Fruit fly (Drosophila melanogaster) whole organism, embryonic: ENCODE results near the gene udt.

Source experiments
- CG10267 ChIP-seq: fragments of 200-800 bp; sonication (Bioruptor generic); optimal IDR thresholded peaks from 2 replicates; lab custom pipeline; 2018; ENCODE audit warnings: missing biosample characterization, mild to moderate bottlenecking, missing genetic modification characterization, moderate library complexity
- CG10654 ChIP-seq: fragments of 200-800 bp; sonication (Bioruptor generic); optimal IDR thresholded peaks from 2 replicates; lab custom pipeline; 2016; ENCODE audit warnings: missing biosample characterization, missing genetic modification characterization
- CG11504 ChIP-seq: fragments of 200-800 bp; sonication (Bioruptor generic); optimal IDR thresholded peaks from 3 replicates; lab custom pipeline; 2019; ENCODE audit warnings: missing biosample characterization, mild to moderate bottlenecking, missing genetic modification characterization, moderate library complexity
- CG12391 ChIP-seq: fragments of 200-800 bp; sonication (Bioruptor generic); optimal IDR thresholded peaks from 3 replicates; lab custom pipeline; 2018; ENCODE audit warnings: missing biosample characterization, mild to moderate bottlenecking, missing genetic modification characterization, moderate library complexity
- CG12659 ChIP-seq: fragments of 200-800 bp; sonication (Bioruptor generic); optimal IDR thresholded peaks from 3 replicates; lab custom pipeline; 2017; ENCODE audit warnings: mild to moderate bottlenecking, missing biosample characterization, missing genetic modification reagents, missing genetic modification characterization
- CG13123 ChIP-seq: fragments of 200-800 bp; sonication (Bioruptor generic); optimal IDR thresholded peaks from 2 replicates; lab custom pipeline; 2016; ENCODE audit warnings: missing biosample characterization, missing genetic modification characterization
- CG13775 ChIP-seq: fragments of 200-800 bp; sonication (Bioruptor generic); optimal IDR thresholded peaks from 3 replicates; lab custom pipeline; 2017; ENCODE audit warnings: missing biosample characterization, mild to moderate bottlenecking, missing genetic modification characterization
- CG17359 ChIP-seq: fragments of 200-800 bp; sonication (Bioruptor generic); optimal IDR thresholded peaks from 3 replicates; lab custom pipeline; 2018; ENCODE audit warnings: missing biosample characterization, mild to moderate bottlenecking, missing genetic modification characterization, moderate library complexity
- CG18619 ChIP-seq: fragments of 200-800 bp; sonication (Bioruptor generic); optimal IDR thresholded peaks from 3 replicates; lab custom pipeline; 2017; ENCODE audit warnings: missing biosample characterization, mild to moderate bottlenecking, missing genetic modification characterization
- CG30020 ChIP-seq: fragments of 200-800 bp; optimal IDR thresholded peaks from 2 replicates; lab custom pipeline; 2019; ENCODE audit warnings: missing biosample characterization, mild to moderate bottlenecking, missing genetic modification characterization, moderate library complexity
- CG31441 ChIP-seq: fragments of 200-800 bp; sonication (Bioruptor generic); IDR thresholded peaks from 2 replicates; pipeline ENCODE4 v1.3.6; 2022; ENCODE audit warnings: missing biosample characterization, missing genetic modification characterization
- CG32772 ChIP-seq: fragments of 200-800 bp; sonication (Bioruptor generic); IDR thresholded peaks from 2 replicates; pipeline ENCODE4 v1.3.6; 2022; ENCODE audit warnings: missing biosample characterization, missing genetic modification characterization
- CG4404 ChIP-seq: fragments of 200-800 bp; sonication (Bioruptor generic); IDR thresholded peaks from 2 replicates; pipeline ENCODE4 v1.3.6; 2022; ENCODE audit warnings: missing biosample characterization, missing genetic modification characterization
- CG4854 ChIP-seq: fragments of 200-800 bp; sonication (Bioruptor generic); optimal IDR thresholded peaks from 2 replicates; lab custom pipeline; 2016; ENCODE audit warnings: missing biosample characterization, missing genetic modification characterization, inconsistent platforms
- CG5180 ChIP-seq: fragments of 200-800 bp; sonication (Bioruptor generic); optimal IDR thresholded peaks from 3 replicates; lab custom pipeline; 2017; ENCODE audit warnings: missing biosample characterization, missing genetic modification characterization, mild to moderate bottlenecking, moderate library complexity, missing genetic modification reagents
- CG6854 ChIP-seq: fragments of 200-800 bp; sonication (Bioruptor generic); optimal IDR thresholded peaks from 3 replicates; lab custom pipeline; 2017; ENCODE audit warnings: missing biosample characterization, mild to moderate bottlenecking, missing genetic modification characterization
- Dbx ChIP-seq: fragments of 200-800 bp; sonication (Bioruptor generic); IDR thresholded peaks from 3 replicates; pipeline ENCODE4 v1.3.6; 2022; ENCODE audit warnings: missing biosample characterization, missing genetic modification characterization
- Dip3 ChIP-seq: fragments of 200-800 bp; sonication (Bioruptor generic); optimal IDR thresholded peaks from 3 replicates; lab custom pipeline; 2016; ENCODE audit warnings: missing biosample characterization, missing genetic modification characterization
- E2f1 ChIP-seq: fragments of 200-800 bp; sonication (Bioruptor generic); IDR thresholded peaks from 2 replicates; pipeline ENCODE4 v1.3.6; 2022; ENCODE audit warnings: missing biosample characterization, missing genetic modification characterization
- Eip74EF ChIP-seq, 2 experiments: fragments of 200-800 bp in 1 of 2; fragments of >200 bp in 1 of 2; sonication (Bioruptor generic) in 1 of 2; optimal IDR thresholded peaks; 2 replicates each; lab custom pipeline; 2017 to 2019; ENCODE audit warnings: missing biosample characterization in 2 of 2, missing genetic modification characterization in 2 of 2, mild to moderate bottlenecking in 1 of 2, moderate library complexity in 1 of 2
- GATAe ChIP-seq: fragments of 200-800 bp; sonication (Bioruptor generic); conservative IDR thresholded peaks from 2 replicates; pipeline ENCODE4 v1.3.6; 2022; ENCODE audit warnings: missing biosample characterization, missing genetic modification characterization
- H15 ChIP-seq: fragments of 200-800 bp; sonication (Bioruptor generic); IDR thresholded peaks from 3 replicates; pipeline ENCODE4 v1.3.6; 2022; ENCODE audit warnings: missing biosample characterization, missing genetic modification characterization
- Hey ChIP-seq: fragments of 200-800 bp; sonication (Bioruptor generic); optimal IDR thresholded peaks from 3 replicates; lab custom pipeline; 2018; ENCODE audit warnings: missing biosample characterization, mild to moderate bottlenecking, missing genetic modification characterization
- Hsf ChIP-seq: fragments of 200-800 bp; sonication (Bioruptor generic); optimal IDR thresholded peaks from 3 replicates; lab custom pipeline; 2016; ENCODE audit warnings: missing biosample characterization, missing genetic modification characterization
- Oaz ChIP-seq: fragments of 200-800 bp; sonication (Bioruptor generic); IDR thresholded peaks from 2 replicates; pipeline ENCODE4 v1.3.6; 2022; ENCODE audit warnings: missing biosample characterization, missing genetic modification characterization
- Pdp1 ChIP-seq, 2 experiments: fragments of 200-800 bp; sonication (Bioruptor generic); optimal IDR thresholded peaks; 3 replicates each; lab custom pipeline; 2016; ENCODE audit warnings: missing biosample characterization in 2 of 2, missing genetic modification characterization in 2 of 2, mild to moderate bottlenecking in 1 of 2, moderate library complexity in 1 of 2
- Ravus ChIP-seq: fragments of 200-800 bp; sonication (Bioruptor generic); IDR thresholded peaks from 2 replicates; pipeline ENCODE4 v1.3.6; 2022; ENCODE audit warnings: missing biosample characterization, missing genetic modification characterization
- cad ChIP-seq: fragments of >200 bp; optimal IDR thresholded peaks from 2 replicates; lab custom pipeline; 2017; ENCODE audit warnings: missing biosample characterization, missing genetic modification characterization
- ci ChIP-seq: fragments of 200-800 bp; sonication (Bioruptor generic); IDR thresholded peaks from 3 replicates; pipeline ENCODE4 v1.3.6; 2022; ENCODE audit warnings: missing biosample characterization, missing genetic modification characterization
- dan ChIP-seq: fragments of 200-800 bp; sonication (Bioruptor generic); IDR thresholded peaks from 2 replicates; pipeline ENCODE4 v1.3.6; 2022; ENCODE audit warnings: missing biosample characterization, missing genetic modification characterization
- dm ChIP-seq: fragments of 200-800 bp; sonication (Bioruptor generic); optimal IDR thresholded peaks from 3 replicates; lab custom pipeline; 2016; ENCODE audit warnings: missing biosample characterization, missing genetic modification characterization
- dmrt11E ChIP-seq: fragments of 200-800 bp; sonication (Bioruptor generic); optimal IDR thresholded peaks from 3 replicates; lab custom pipeline; 2018; ENCODE audit warnings: missing biosample characterization, mild to moderate bottlenecking, missing genetic modification characterization, moderate library complexity
- dysf ChIP-seq: fragments of 200-800 bp; sonication (Bioruptor generic); IDR thresholded peaks from 3 replicates; pipeline ENCODE4 v1.3.6; 2022; ENCODE audit warnings: missing biosample characterization, missing genetic modification characterization
- exex ChIP-seq: fragments of 200-800 bp; sonication (Bioruptor generic); optimal IDR thresholded peaks from 4 replicates; lab custom pipeline; 2018; ENCODE audit warnings: missing biosample characterization, mild to moderate bottlenecking, missing genetic modification characterization, moderate library complexity
- fd3F ChIP-seq: fragments of 200-800 bp; sonication (Bioruptor generic); optimal IDR thresholded peaks from 2 replicates; lab custom pipeline; 2018; ENCODE audit warnings: missing biosample characterization, mild to moderate bottlenecking, missing genetic modification characterization, moderate library complexity
- gem ChIP-seq: fragments of 200-800 bp; sonication (Bioruptor generic); optimal IDR thresholded peaks from 2 replicates; lab custom pipeline; 2019; ENCODE audit warnings: missing biosample characterization, mild to moderate bottlenecking, missing genetic modification characterization, moderate library complexity
- gfzf ChIP-seq: fragments of 200-800 bp; sonication (Bioruptor generic); optimal IDR thresholded peaks from 2 replicates; lab custom pipeline; 2016; ENCODE audit warnings: missing biosample characterization, mild to moderate bottlenecking, missing genetic modification characterization, moderate library complexity
- grn ChIP-seq: fragments of 200-800 bp; sonication (Bioruptor generic); optimal IDR thresholded peaks from 3 replicates; lab custom pipeline; 2017; ENCODE audit warnings: missing biosample characterization, missing genetic modification characterization
- lilli ChIP-seq: fragments of 200-800 bp; sonication (Bioruptor generic); optimal IDR thresholded peaks from 3 replicates; lab custom pipeline; 2016; ENCODE audit warnings: missing biosample characterization, missing genetic modification characterization
- odd ChIP-seq: fragments of 200-800 bp; sonication (Bioruptor generic); optimal IDR thresholded peaks from 2 replicates; lab custom pipeline; 2017; ENCODE audit warnings: missing biosample characterization, mild to moderate bottlenecking, missing genetic modification characterization
- pfk ChIP-seq: fragments of 200-800 bp; sonication (Bioruptor generic); optimal IDR thresholded peaks from 2 replicates; lab custom pipeline; 2018; ENCODE audit warnings: missing biosample characterization, mild to moderate bottlenecking, missing genetic modification characterization, moderate library complexity
- sens ChIP-seq: fragments of 200-800 bp; sonication (Bioruptor generic); peaks from one replicate; lab custom pipeline; 2016; ENCODE audit warnings: missing biosample characterization, missing genetic modification characterization
- slbo ChIP-seq: fragments of 200-800 bp; sonication (Bioruptor generic); IDR thresholded peaks from 2 replicates; pipeline ENCODE4 v1.3.6; 2022; ENCODE audit warnings: missing biosample characterization, missing genetic modification characterization
- sug ChIP-seq: fragments of 200-800 bp; optimal IDR thresholded peaks from 2 replicates; lab custom pipeline; 2019; ENCODE audit warnings: missing biosample characterization, mild to moderate bottlenecking, missing genetic modification characterization, moderate library complexity
- tgo ChIP-seq: fragments of 200-800 bp; sonication (Bioruptor generic); IDR thresholded peaks from 3 replicates; pipeline ENCODE4 v1.3.6; 2022; ENCODE audit warnings: missing biosample characterization, missing genetic modification characterization
- toy ChIP-seq: fragments of 200-800 bp; sonication (Bioruptor generic); IDR thresholded peaks from 2 replicates; pipeline ENCODE4 v1.3.6; 2022; ENCODE audit warnings: missing biosample characterization, missing genetic modification characterization
- tx ChIP-seq: fragments of 200-800 bp; sonication (Bioruptor generic); optimal IDR thresholded peaks from 2 replicates; lab custom pipeline; 2016; ENCODE audit warnings: missing biosample characterization, missing genetic modification characterization
- wdn ChIP-seq: fragments of 200-800 bp; sonication (Bioruptor generic); IDR thresholded peaks from 2 replicates; pipeline ENCODE4 v1.3.6; 2022; ENCODE audit warnings: missing biosample characterization, missing genetic modification characterization

udt gene

DNA sequence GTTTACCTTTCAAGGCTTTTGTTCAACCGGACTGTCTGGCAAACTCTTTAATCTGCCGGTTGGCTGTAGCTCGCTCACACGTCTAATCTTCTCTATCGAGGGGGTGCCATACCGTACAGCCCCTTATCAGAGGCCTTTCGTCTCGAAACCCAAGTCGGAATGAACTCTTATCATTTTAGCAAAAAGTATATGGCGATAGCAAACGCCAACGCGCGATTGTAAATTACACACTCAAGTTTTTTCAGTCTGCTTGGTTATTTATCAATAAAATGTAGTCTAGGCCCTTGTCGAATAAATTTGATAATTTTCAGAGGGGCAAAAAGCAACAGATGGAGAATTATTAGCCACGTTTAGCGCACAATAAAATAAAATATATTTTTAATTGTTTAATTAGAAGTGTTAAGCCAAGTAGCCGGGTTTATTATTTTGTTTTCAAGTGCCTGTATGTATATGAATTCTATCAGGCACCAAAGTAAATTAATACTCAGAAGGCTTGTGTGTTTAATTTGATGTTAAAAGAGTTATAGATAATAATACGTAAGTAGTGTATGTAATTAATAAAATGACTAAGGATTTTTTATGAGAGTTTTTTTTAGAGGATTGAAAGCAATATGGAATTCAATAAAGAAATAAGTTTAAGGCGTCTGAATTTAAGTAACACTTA, 38.1 kb downstream of the udt start (continued):
- TF ChIP-seq H15 (no peak), CG18619 (no peak)

DNA sequence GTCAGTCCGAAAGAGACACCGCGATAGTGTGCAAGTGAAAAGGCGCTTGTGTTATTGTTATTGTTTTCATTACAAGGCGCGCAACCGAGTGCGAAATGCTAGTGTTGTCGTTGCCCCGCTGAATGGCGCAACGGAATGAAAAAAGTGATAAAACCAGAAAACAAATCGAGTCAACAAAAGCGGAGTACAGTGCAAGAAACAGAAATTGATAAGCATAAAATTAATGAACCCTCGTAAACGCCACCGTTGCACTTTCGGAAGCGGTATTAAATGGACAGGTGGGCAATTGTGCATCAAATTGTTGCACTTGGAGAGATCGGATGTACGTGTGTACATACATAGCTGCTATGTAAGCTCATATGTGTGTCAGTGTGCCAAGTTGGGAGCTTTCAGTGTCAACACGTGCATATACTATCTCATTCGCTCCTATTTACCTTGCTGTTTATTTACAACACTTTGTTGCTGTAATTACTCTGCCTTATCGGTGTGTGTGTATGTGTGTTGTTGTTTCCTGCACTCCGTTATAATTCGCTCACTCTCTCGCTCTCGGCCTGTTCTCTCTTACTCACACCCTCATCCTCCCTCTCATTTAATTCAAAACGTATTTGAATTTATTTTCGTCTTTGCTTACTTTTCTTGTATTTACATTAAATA, 39.6 kb downstream of the udt start:
- TF ChIP-seq dan, result no peak
- no peak for TF ChIP-seq Eip74EF (GFP tag; optimal IDR thresholded peaks at IDR 0.05; lab: Kevin White, UChicago)
- no peak for TF ChIP-seq Oaz (GFP tag; lab: Robert Waterston, UW)
- TF ChIP-seq Dbx (GFP tag; lab: Robert Waterston, UW), result peak; percentile 78; the same call in 2 of the 3 replicates
- TF ChIP-seq CG10267, result peak; percentile 11
- TF ChIP-seq wdn (GFP tag; lab: Robert Waterston, UW), result no peak
- TF ChIP-seq gfzf (GFP tag; lab: Kevin White, UChicago), result no peak
- no peak for TF ChIP-seq dm (GFP tag; lab: Kevin White, UChicago)
- TF ChIP-seq pfk (GFP tag; lab: Kevin White, UChicago), result peak; percentile 43
- peak; percentile 48 for TF ChIP-seq gem
- TF ChIP-seq toy (GFP tag; lab: Robert Waterston, UW), result no peak; the same call in 1 of the 2 replicates
- TF ChIP-seq tgo (GFP tag; lab: Robert Waterston, UW), result peak; percentile 50; the same call in 2 of the 3 replicates
- TF ChIP-seq Hsf (GFP tag; lab: Kevin White, UChicago), result no peak
- TF ChIP-seq sens (GFP tag; lab: Kevin White, UChicago), result peak; percentile 93
- TF ChIP-seq CG31441 (GFP tag; lab: Robert Waterston, UW), result peak; percentile 34; the same call in 1 of the 2 replicates
- no peak for TF ChIP-seq CG32772
- peak; percentile 47 for TF ChIP-seq Hey (tag; lab: Kevin White, UChicago)
- TF ChIP-seq ci, result peak; percentile 81
- TF ChIP-seq exex (tag; lab: Kevin White, UChicago), result peak; percentile 51
- TF ChIP-seq sug (tag; lab: Kevin White, UChicago), result peak; percentile 17
- no peak for TF ChIP-seq Ravus (GFP tag; lab: Robert Waterston, UW)
- peak; percentile 41 for TF ChIP-seq CG6854
- TF ChIP-seq CG11504 (tag; lab: Kevin White, UChicago), result peak; percentile 73
- TF ChIP-seq dmrt11E, result no peak
- no peak for TF ChIP-seq CG12659 (GFP tag; lab: Kevin White, UChicago)
- TF ChIP-seq Pdp1 (GFP tag; optimal IDR thresholded peaks at IDR 0.05; lab: Kevin White, UChicago), result peak; percentile 29 to 89
- no peak for TF ChIP-seq CG30020
- TF ChIP-seq dysf (GFP tag; lab: Robert Waterston, UW), result peak; percentile 42; the same call in 1 of the 3 replicates
- no peak for TF ChIP-seq Dip3 (GFP tag; lab: Kevin White, UChicago)
- no peak for TF ChIP-seq fd3F (GFP tag; lab: Kevin White, UChicago)
- no peak for TF ChIP-seq CG12391
- TF ChIP-seq E2f1 (GFP tag; lab: Robert Waterston, UW), result no peak
- TF ChIP-seq CG5180 (GFP tag; lab: Kevin White, UChicago), result peak; percentile 78
- no peak for TF ChIP-seq GATAe
- TF ChIP-seq CG4404 (GFP tag; lab: Robert Waterston, UW), result no peak
- TF ChIP-seq CG17359 (tag; lab: Kevin White, UChicago), result peak; percentile 84
- peak; percentile 48 for TF ChIP-seq CG13123 (GFP tag; lab: Kevin White, UChicago)
- peak; percentile 12 for TF ChIP-seq odd (GFP tag; lab: Kevin White, UChicago)
- TF ChIP-seq lilli, result no peak
- TF ChIP-seq CG13775 (GFP tag; lab: Kevin White, UChicago), result no peak
- TF ChIP-seq slbo (GFP tag; lab: Robert Waterston, UW), result no peak
- no peak for TF ChIP-seq tx (GFP tag; lab: Kevin White, UChicago)
- TF ChIP-seq grn (GFP tag; lab: Kevin White, UChicago), result peak; percentile 71
- no peak for TF ChIP-seq CG10654 (GFP tag; lab: Kevin White, UChicago)
- TF ChIP-seq cad (GFP tag; lab: Kevin White, UChicago), result no peak
- peak; percentile 37 for TF ChIP-seq CG4854 (GFP tag; lab: Kevin White, UChicago)
